Worm (Caenorhabditis elegans) whole organism, L2 larva: ENCODE data around the gene ssr-2.
A peak's percentile ranks its signal among the peaks of the same experiment; 100 is the strongest.

Experiments
- C34F6.9 ChIP-seq: fragments of 150-350 bp; optimal IDR thresholded peaks from 2 replicates; lab custom pipeline; 2014; ENCODE audit warnings: missing biosample characterization, missing genetic modification characterization
- F13H6.1 ChIP-seq: sonication (generic microtip); optimal IDR thresholded peaks from 2 replicates; lab custom pipeline; 2016; ENCODE audit warnings: missing genetic modification characterization, missing compliant biosample characterization
- R02D3.7 ChIP-seq: fragments of 150-350 bp; optimal IDR thresholded peaks from 2 replicates; lab custom pipeline; 2014; ENCODE audit warnings: missing biosample characterization, missing genetic modification characterization
- Y55F3AM.14 ChIP-seq: fragments of 200-800 bp; sonication (Bioruptor generic); optimal IDR thresholded peaks from 2 replicates; lab custom pipeline; 2018; ENCODE audit warnings: mild to moderate bottlenecking, missing genetic modification characterization, missing compliant biosample characterization
- ZK546.5 ChIP-seq: sonication (generic microtip); optimal IDR thresholded peaks from 2 replicates; lab custom pipeline; 2017; ENCODE audit warnings: missing biosample characterization, missing genetic modification characterization
- alr-1 ChIP-seq: fragments of 150-350 bp; optimal IDR thresholded peaks from 2 replicates; lab custom pipeline; 2014; ENCODE audit warnings: missing biosample characterization, missing genetic modification characterization
- aly-2 ChIP-seq: fragments of 150-350 bp; optimal IDR thresholded peaks from 2 replicates; lab custom pipeline; 2014; ENCODE audit warnings: missing biosample characterization, missing genetic modification characterization
- ama-1 ChIP-seq: fragments of 150-350 bp; optimal IDR thresholded peaks from 2 replicates; lab custom pipeline; 2018; ENCODE audit warnings: inconsistent platforms
- blmp-1 ChIP-seq: sonication (generic microtip); optimal IDR thresholded peaks from 2 replicates; lab custom pipeline; 2017; ENCODE audit warnings: missing genetic modification characterization, mild to moderate bottlenecking, missing compliant biosample characterization, antibody characterized with exemption, moderate library complexity; ENCODE audit not compliant: insufficient read depth
- ceh-16 ChIP-seq: fragments of 150-350 bp; optimal IDR thresholded peaks from 2 replicates; lab custom pipeline; 2014; ENCODE audit warnings: missing biosample characterization, missing genetic modification characterization
- ceh-82 ChIP-seq: fragments of 150-350 bp; optimal IDR thresholded peaks from 2 replicates; lab custom pipeline; 2014; ENCODE audit warnings: missing biosample characterization, missing genetic modification characterization
- crh-2 ChIP-seq: sonication (generic microtip); optimal IDR thresholded peaks from 2 replicates; lab custom pipeline; 2017; ENCODE audit warnings: missing biosample characterization, missing genetic modification characterization
- dmd-4 ChIP-seq: sonication (generic microtip); optimal IDR thresholded peaks from 2 replicates; lab custom pipeline; 2017; ENCODE audit warnings: missing biosample characterization, missing genetic modification characterization
- egl-27 ChIP-seq: sonication (generic microtip); optimal IDR thresholded peaks from 3 replicates; lab custom pipeline; 2017; ENCODE audit warnings: missing biosample characterization, missing genetic modification reagents, missing genetic modification characterization
- elt-1 ChIP-seq: fragments of 150-350 bp; optimal IDR thresholded peaks from 2 replicates; lab custom pipeline; 2014; ENCODE audit warnings: missing biosample characterization, missing genetic modification characterization
- elt-3 ChIP-seq: sonication (generic microtip); optimal IDR thresholded peaks from 2 replicates; lab custom pipeline; 2017; ENCODE audit warnings: missing biosample characterization, missing genetic modification characterization
- fos-1 ChIP-seq: fragments of 150-350 bp; optimal IDR thresholded peaks from 2 replicates; lab custom pipeline; 2014; ENCODE audit warnings: missing biosample characterization, missing genetic modification characterization
- lin-11 ChIP-seq: fragments of 150-350 bp; sonication (generic microtip); optimal IDR thresholded peaks from 2 replicates; lab custom pipeline; 2014; ENCODE audit warnings: missing biosample characterization, missing genetic modification characterization, inconsistent platforms, mixed read lengths
- lin-13 ChIP-seq: fragments of 150-350 bp; optimal IDR thresholded peaks from 2 replicates; lab custom pipeline; 2014; ENCODE audit warnings: missing biosample characterization, missing genetic modification reagents, missing genetic modification characterization
- lin-39 ChIP-seq: fragments of 150-350 bp; optimal IDR thresholded peaks from 2 replicates; lab custom pipeline; 2014; ENCODE audit warnings: missing biosample characterization, missing genetic modification reagents, missing genetic modification characterization
- lsy-2 ChIP-seq, 2 experiments: fragments of 150-350 bp in 1 of 2; sonication (generic microtip) in 1 of 2; optimal IDR thresholded peaks; 2 replicates each; lab custom pipeline; 2014 to 2017; ENCODE audit warnings: missing biosample characterization in 2 of 2, missing genetic modification characterization in 2 of 2
- mab-5 ChIP-seq: fragments of 150-350 bp; optimal IDR thresholded peaks from 2 replicates; lab custom pipeline; 2014; ENCODE audit warnings: missing biosample characterization, missing genetic modification characterization
- mbf-1 ChIP-seq: sonication (generic microtip); optimal IDR thresholded peaks from 2 replicates; lab custom pipeline; 2017; ENCODE audit warnings: missing biosample characterization, missing genetic modification characterization
- mdl-1 ChIP-seq, 2 experiments: fragments of 150-350 bp in 1 of 2; sonication (generic microtip) in 1 of 2; optimal IDR thresholded peaks; 2 replicates each; lab custom pipeline; 2017; ENCODE audit warnings: missing biosample characterization in 2 of 2, missing genetic modification characterization in 2 of 2
- nhr-10 ChIP-seq: sonication (generic microtip); optimal IDR thresholded peaks from 2 replicates; lab custom pipeline; 2017; ENCODE audit warnings: missing biosample characterization, missing genetic modification characterization
- nhr-11 ChIP-seq: fragments of 150-350 bp; optimal IDR thresholded peaks from 2 replicates; lab custom pipeline; 2014; ENCODE audit warnings: missing biosample characterization, missing genetic modification characterization
- nhr-12 ChIP-seq: fragments of 150-350 bp; optimal IDR thresholded peaks from 2 replicates; lab custom pipeline; 2014; ENCODE audit warnings: missing biosample characterization, missing genetic modification characterization
- nhr-129 ChIP-seq: fragments of 150-350 bp; optimal IDR thresholded peaks from 2 replicates; lab custom pipeline; 2014; ENCODE audit warnings: missing biosample characterization, missing genetic modification characterization
- nhr-21 ChIP-seq: fragments of 150-350 bp; optimal IDR thresholded peaks from 2 replicates; lab custom pipeline; 2014; ENCODE audit warnings: missing biosample characterization, missing genetic modification characterization
- nhr-23 ChIP-seq: fragments of 150-350 bp; optimal IDR thresholded peaks from 2 replicates; lab custom pipeline; 2014; ENCODE audit warnings: missing biosample characterization, missing genetic modification reagents, missing genetic modification characterization
- nhr-237 ChIP-seq: fragments of 150-350 bp; optimal IDR thresholded peaks from 2 replicates; lab custom pipeline; 2014; ENCODE audit warnings: missing biosample characterization, missing genetic modification characterization
- nhr-25 ChIP-seq: fragments of 150-350 bp; sonication (generic microtip); optimal IDR thresholded peaks from 3 replicates; lab custom pipeline; 2014; ENCODE audit warnings: missing biosample characterization, missing genetic modification characterization
- nhr-6 ChIP-seq: fragments of 150-350 bp; optimal IDR thresholded peaks from 2 replicates; lab custom pipeline; 2014; ENCODE audit warnings: missing biosample characterization, missing genetic modification characterization
- nhr-77 ChIP-seq: fragments of 150-350 bp; optimal IDR thresholded peaks from 2 replicates; lab custom pipeline; 2014; ENCODE audit warnings: missing biosample characterization, missing genetic modification characterization
- peb-1 ChIP-seq: fragments of 150-350 bp; optimal IDR thresholded peaks from 2 replicates; lab custom pipeline; 2014; ENCODE audit warnings: missing biosample characterization, missing genetic modification characterization
- sem-4 ChIP-seq: fragments of 150-350 bp; optimal IDR thresholded peaks from 2 replicates; lab custom pipeline; 2014; ENCODE audit warnings: missing biosample characterization, missing genetic modification reagents, missing genetic modification characterization
- skn-1 ChIP-seq: sonication (generic microtip); optimal IDR thresholded peaks from 2 replicates; lab custom pipeline; 2017; ENCODE audit warnings: missing biosample characterization, missing genetic modification characterization
- sma-3 ChIP-seq: sonication (generic microtip); optimal IDR thresholded peaks from 2 replicates; lab custom pipeline; 2016; ENCODE audit warnings: missing genetic modification reagents, missing genetic modification characterization, missing compliant biosample characterization
- sma-9 ChIP-seq, 2 experiments: fragments of 150-350 bp in 1 of 2; sonication (generic microtip) in 1 of 2; optimal IDR thresholded peaks; 2 replicates each; lab custom pipeline; 2014 to 2016; ENCODE audit warnings: missing genetic modification characterization in 2 of 2, mild to moderate bottlenecking in 1 of 2, missing biosample characterization in 1 of 2, missing compliant biosample characterization in 1 of 2, missing genetic modification reagents in 1 of 2, moderate library complexity in 1 of 2
- snpc-4 ChIP-seq: fragments of 150-350 bp; optimal IDR thresholded peaks from 2 replicates; lab custom pipeline; 2014; ENCODE audit warnings: missing biosample characterization, missing genetic modification characterization
- unc-39 ChIP-seq: fragments of 150-350 bp; optimal IDR thresholded peaks from 2 replicates; lab custom pipeline; 2014; ENCODE audit warnings: missing biosample characterization, missing genetic modification characterization
- unc-55 ChIP-seq: fragments of 150-350 bp; sonication (generic microtip); optimal IDR thresholded peaks from 3 replicates; lab custom pipeline; 2014; ENCODE audit warnings: missing biosample characterization, missing genetic modification reagents, missing genetic modification characterization
- unc-62 ChIP-seq: fragments of 150-350 bp; optimal IDR thresholded peaks from 2 replicates; lab custom pipeline; 2014; ENCODE audit warnings: missing biosample characterization, missing genetic modification reagents, missing genetic modification characterization
- zag-1 ChIP-seq: fragments of 150-350 bp; optimal IDR thresholded peaks from 2 replicates; lab custom pipeline; 2014; ENCODE audit warnings: missing biosample characterization, missing genetic modification characterization
- ztf-1 ChIP-seq: fragments of 200-800 bp; sonication (Bioruptor generic); conservative IDR thresholded peaks from 2 replicates; pipeline ENCODE4 v1.3.6; 2022; ENCODE audit warnings: missing genetic modification characterization, missing compliant biosample characterization
- ztf-11 ChIP-seq: sonication (generic microtip); optimal IDR thresholded peaks from 2 replicates; lab custom pipeline; 2017; ENCODE audit warnings: missing biosample characterization, missing genetic modification characterization

The ssr-2 gene

DNA sequence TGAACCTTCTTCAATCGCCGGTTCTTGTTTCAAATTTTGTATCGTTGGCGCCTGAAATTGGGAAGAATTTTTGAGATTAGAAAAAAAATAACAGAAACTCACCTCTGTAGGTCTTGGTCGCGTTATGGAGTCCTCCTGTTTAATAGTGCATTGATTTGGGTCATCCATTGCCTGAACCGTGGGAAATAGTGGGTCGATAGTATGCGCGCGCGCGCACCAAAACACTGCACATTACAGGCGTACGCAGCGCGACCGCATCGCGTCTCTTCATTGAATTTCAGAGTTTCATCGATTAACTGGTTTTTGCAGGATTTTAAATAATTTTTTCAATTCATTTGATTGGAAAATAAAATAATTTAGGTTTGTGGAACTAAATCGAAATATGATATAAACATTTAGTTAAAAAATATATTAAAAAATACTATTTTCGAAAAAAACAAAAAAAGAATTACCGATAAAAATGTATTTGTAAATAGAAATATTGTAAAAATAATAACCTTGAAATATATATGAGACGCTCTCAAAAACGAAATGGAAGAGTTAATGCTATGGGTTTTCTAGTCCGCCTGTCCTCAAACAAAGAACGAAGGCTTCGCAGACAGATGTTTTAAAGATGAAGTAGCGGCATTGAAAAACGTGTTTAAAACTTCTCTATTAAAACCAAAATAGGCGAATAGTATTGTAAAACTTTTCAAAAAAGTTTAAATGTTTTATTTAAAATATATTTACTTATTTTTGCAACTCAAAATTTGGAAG lies 29.7 kb upstream of the ssr-2 start, which contains the start of gene tra-4:
Gene tra-4, minus strand, starts transcription at position 534 of the 756 bp plus-strand sequence.
- no peak for TF ChIP-seq snpc-4 (tag; lab: Kevin White, UChicago)
- TF ChIP-seq ztf-11 = no peak
- no peak for TF ChIP-seq blmp-1 (tag; lab: Kevin White, UChicago)
- TF ChIP-seq nhr-25 (tag; lab: Kevin White, UChicago) = peak; percentile 80
- TF ChIP-seq ama-1 (lab: Kevin White, UChicago) = no peak
- no peak for TF ChIP-seq nhr-6 (tag; lab: Kevin White, UChicago)
- no peak for TF ChIP-seq elt-1 (tag; lab: Kevin White, UChicago)
- no peak for TF ChIP-seq sem-4 (tag; lab: Kevin White, UChicago)
- no peak for TF ChIP-seq ZK546.5 (tag; lab: Kevin White, UChicago)
- TF ChIP-seq lin-11 (tag; lab: Kevin White, UChicago) = no peak
- no peak for TF ChIP-seq unc-62 (GFP tag; lab: Kevin White, UChicago)
- TF ChIP-seq unc-55 (GFP tag; lab: Kevin White, UChicago) = peak; percentile 51
- no peak for TF ChIP-seq sma-3 (GFP tag; lab: Kevin White, UChicago)
- no peak for TF ChIP-seq nhr-12 (tag; lab: Kevin White, UChicago)
- TF ChIP-seq lsy-2 (tag; optimal IDR thresholded peaks at IDR 0.05; lab: Kevin White, UChicago) = peak in 1 of 2 experiments; percentile 26
- TF ChIP-seq ceh-16 = no peak
- TF ChIP-seq skn-1 = no peak
- no peak for TF ChIP-seq ceh-82 (tag; lab: Kevin White, UChicago)
- TF ChIP-seq nhr-237 (tag; lab: Kevin White, UChicago) = no peak
- TF ChIP-seq nhr-23 (tag; lab: Kevin White, UChicago) = no peak
- no peak for TF ChIP-seq alr-1 (tag; lab: Kevin White, UChicago)
- no peak for TF ChIP-seq mab-5 (tag; lab: Kevin White, UChicago)
- TF ChIP-seq nhr-77 (tag; lab: Kevin White, UChicago) = no peak
- TF ChIP-seq nhr-11 = no peak
- TF ChIP-seq egl-27 (tag; lab: Kevin White, UChicago) = no peak
- no peak for TF ChIP-seq nhr-21 (tag; lab: Kevin White, UChicago)
- TF ChIP-seq crh-2 (tag; lab: Kevin White, UChicago) = no peak
- no peak for TF ChIP-seq aly-2 (tag; lab: Kevin White, UChicago)
- TF ChIP-seq mbf-1 = no peak
- no peak for TF ChIP-seq fos-1 (tag; lab: Kevin White, UChicago)
- no peak for TF ChIP-seq dmd-4 (tag; lab: Kevin White, UChicago)
- TF ChIP-seq peb-1 (tag; lab: Kevin White, UChicago) = no peak
- TF ChIP-seq sma-9 (GFP tag; optimal IDR thresholded peaks at IDR 0.05; lab: Kevin White, UChicago) = peak; percentile 44
- no peak for TF ChIP-seq sma-9 (tag; optimal IDR thresholded peaks at IDR 0.05; lab: Kevin White, UChicago)
- no peak for TF ChIP-seq F13H6.1 (tag; lab: Kevin White, UChicago)
- TF ChIP-seq lin-13 (GFP tag; lab: Kevin White, UChicago) = peak; percentile 36
- TF ChIP-seq Y55F3AM.14 (GFP tag; lab: Kevin White, UChicago) = no peak
- TF ChIP-seq unc-39 (tag; lab: Kevin White, UChicago) = no peak
- TF ChIP-seq C34F6.9 = peak; percentile 15
- no peak for TF ChIP-seq nhr-10

DNA sequence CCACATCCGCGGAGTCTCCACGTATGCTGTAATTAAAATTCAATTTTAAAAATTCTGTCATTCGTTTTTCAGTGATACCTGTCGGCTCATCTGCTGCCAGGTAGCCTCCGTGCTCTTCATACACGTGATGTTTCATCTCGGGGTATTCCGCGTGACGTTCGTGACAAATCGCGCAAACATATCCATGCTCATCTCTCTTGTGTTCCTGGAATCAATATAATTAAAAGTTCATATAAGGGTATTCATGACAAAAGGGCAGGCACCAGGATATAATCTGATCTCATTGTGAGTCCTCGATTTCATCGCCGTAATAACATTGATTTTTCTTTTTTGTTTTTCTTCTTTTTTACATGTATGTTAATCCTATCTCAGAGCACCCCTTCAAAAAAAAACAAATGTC lies 26.4 kb upstream of the ssr-2 start:
- peak in 1 of 2 experiments; percentile 0 for TF ChIP-seq lsy-2 (tag; optimal IDR thresholded peaks at IDR 0.05; lab: Kevin White, UChicago)
- TF ChIP-seq ama-1 (lab: Kevin White, UChicago) = no peak
- TF ChIP-seq fos-1 (tag; lab: Kevin White, UChicago) = no peak
- no peak for TF ChIP-seq unc-39 (tag; lab: Kevin White, UChicago)

DNA sequence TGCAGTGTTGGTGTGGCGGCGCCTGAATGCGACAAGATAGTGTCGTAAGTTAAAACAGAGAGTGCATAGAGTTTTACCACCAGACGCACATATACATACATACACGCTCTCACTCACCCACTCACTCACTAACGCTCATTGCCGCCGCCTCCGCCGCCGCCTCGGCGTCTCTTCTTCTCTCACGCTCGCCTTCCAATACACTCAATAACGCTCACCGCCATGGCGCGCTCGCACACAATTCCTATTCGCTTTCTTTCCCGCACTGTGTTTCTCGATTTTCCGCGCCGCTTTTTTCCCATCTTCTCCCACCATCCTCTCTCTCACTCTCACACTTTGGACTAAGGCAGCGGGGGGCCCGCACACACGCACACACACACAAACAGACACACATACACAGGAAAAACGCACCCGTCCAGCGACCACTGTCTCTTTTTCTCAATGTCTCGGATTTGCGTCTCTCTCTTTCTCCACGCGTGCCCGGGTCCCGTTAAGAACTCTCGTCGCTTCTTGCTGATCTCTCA lies 24.9 kb upstream of the ssr-2 start, which contains the start of gene kin-29:
Gene kin-29, minus strand, starts transcription at position 51 of the 521 bp plus-strand sequence.
- TF ChIP-seq nhr-10 = peak; percentile 11
- peak; percentile 73 for TF ChIP-seq blmp-1 (tag; lab: Kevin White, UChicago)
- TF ChIP-seq lin-13 (GFP tag; lab: Kevin White, UChicago) = peak; percentile 81
- no peak for TF ChIP-seq ceh-82 (tag; lab: Kevin White, UChicago)
- TF ChIP-seq nhr-11 = no peak
- TF ChIP-seq lin-11 (tag; lab: Kevin White, UChicago) = peak; percentile 76
- TF ChIP-seq mdl-1 (tag; optimal IDR thresholded peaks at IDR 0.05; lab: Kevin White, UChicago) = peak; percentile 26 to 74
- peak; percentile 74 for TF ChIP-seq nhr-21 (tag; lab: Kevin White, UChicago)
- TF ChIP-seq mbf-1 = no peak
- TF ChIP-seq sma-9 (GFP tag; optimal IDR thresholded peaks at IDR 0.05; lab: Kevin White, UChicago) = peak; percentile 86
- no peak for TF ChIP-seq sma-9 (tag; optimal IDR thresholded peaks at IDR 0.05; lab: Kevin White, UChicago)
- no peak for TF ChIP-seq lin-39 (tag; lab: Kevin White, UChicago)
- peak; percentile 73 for TF ChIP-seq zag-1 (tag; lab: Kevin White, UChicago)
- peak; percentile 88 for TF ChIP-seq Y55F3AM.14 (GFP tag; lab: Kevin White, UChicago)
- peak; percentile 14 for TF ChIP-seq sem-4 (tag; lab: Kevin White, UChicago)
- peak; percentile 83 for TF ChIP-seq C34F6.9
- 0 out of 2 replicates have a peak, but pooled peaks have one; percentile 26 for TF ChIP-seq ztf-1 (GFP tag; lab: Robert Waterston, UW)
- TF ChIP-seq R02D3.7 (tag; lab: Kevin White, UChicago) = no peak
- TF ChIP-seq elt-3 (tag; lab: Kevin White, UChicago) = no peak
- TF ChIP-seq nhr-129 (tag; lab: Kevin White, UChicago) = peak; percentile 93
- no peak for TF ChIP-seq nhr-237 (tag; lab: Kevin White, UChicago)
- TF ChIP-seq nhr-23 (tag; lab: Kevin White, UChicago) = no peak
- peak; percentile 56 to 75 for TF ChIP-seq lsy-2 (tag; optimal IDR thresholded peaks at IDR 0.05; lab: Kevin White, UChicago)
- peak; percentile 82 for TF ChIP-seq fos-1 (tag; lab: Kevin White, UChicago)
